Fruit fly (Drosophila melanogaster) whole organism, embryonic: ENCODE measurements around the gene CHES-1-like.

Source experiments
- Asciz ChIP-seq: fragments of 200-800 bp; sonication (Bioruptor generic); optimal IDR thresholded peaks from 2 replicates; lab custom pipeline; 2017; ENCODE audit warnings: missing biosample characterization, mild to moderate bottlenecking, missing genetic modification characterization, missing genetic modification reagents
- CG10267 ChIP-seq: fragments of 200-800 bp; sonication (Bioruptor generic); optimal IDR thresholded peaks from 2 replicates; lab custom pipeline; 2018; ENCODE audit warnings: missing biosample characterization, mild to moderate bottlenecking, missing genetic modification characterization, moderate library complexity
- CG10431 ChIP-seq: fragments of 200-800 bp; sonication (Bioruptor generic); optimal IDR thresholded peaks from 3 replicates; lab custom pipeline; 2018; ENCODE audit warnings: missing biosample characterization, mild to moderate bottlenecking, missing genetic modification characterization
- CG11085 ChIP-seq: fragments of 200-800 bp; sonication (Bioruptor generic); IDR thresholded peaks from 2 replicates; pipeline ENCODE4 v1.3.6; 2022; ENCODE audit warnings: missing biosample characterization, missing genetic modification characterization
- CG13894 ChIP-seq: fragments of 200-800 bp; sonication (Bioruptor generic); optimal IDR thresholded peaks from 3 replicates; lab custom pipeline; 2018; ENCODE audit warnings: missing biosample characterization, mild to moderate bottlenecking, missing genetic modification characterization, moderate library complexity
- CG14667 ChIP-seq: fragments of 200-800 bp; sonication (Bioruptor generic); IDR thresholded peaks from 2 replicates; pipeline ENCODE4 v1.3.6; 2022; ENCODE audit warnings: missing biosample characterization, missing genetic modification characterization
- CG14965 ChIP-seq: fragments of 200-800 bp; sonication (Bioruptor generic); optimal IDR thresholded peaks from 2 replicates; lab custom pipeline; 2016; ENCODE audit warnings: missing biosample characterization, missing genetic modification characterization, borderline replicate concordance
- CG15269 ChIP-seq: fragments of 200-800 bp; sonication (Bioruptor generic); optimal IDR thresholded peaks from 2 replicates; lab custom pipeline; 2018; ENCODE audit warnings: missing biosample characterization, mild to moderate bottlenecking, missing genetic modification characterization, moderate library complexity
- CG15479 ChIP-seq: fragments of 200-800 bp; sonication (Bioruptor generic); optimal IDR thresholded peaks from 3 replicates; lab custom pipeline; 2019; ENCODE audit warnings: missing biosample characterization, mild to moderate bottlenecking, missing genetic modification characterization, moderate library complexity
- CG15514 ChIP-seq: fragments of 200-800 bp; sonication (Bioruptor generic); optimal IDR thresholded peaks from 3 replicates; lab custom pipeline; 2017; ENCODE audit warnings: missing biosample characterization, missing genetic modification characterization, mild to moderate bottlenecking, moderate library complexity, missing genetic modification reagents
- CG16813 ChIP-seq: fragments of 200-800 bp; sonication (Bioruptor generic); IDR thresholded peaks from 3 replicates; pipeline ENCODE4 v1.3.6; 2022; ENCODE audit warnings: missing biosample characterization, missing genetic modification characterization; ENCODE audit not compliant: partially characterized antibody
- CG17829 ChIP-seq: fragments of 200-800 bp; optimal IDR thresholded peaks from 2 replicates; lab custom pipeline; 2019; ENCODE audit warnings: missing biosample characterization, mild to moderate bottlenecking, missing genetic modification characterization, moderate library complexity
- CG2875 ChIP-seq: fragments of 200-800 bp; sonication (Bioruptor generic); optimal IDR thresholded peaks from 2 replicates; lab custom pipeline; 2017; ENCODE audit warnings: missing biosample characterization, mild to moderate bottlenecking, missing genetic modification characterization, missing genetic modification reagents
- CG33213 ChIP-seq: fragments of 200-800 bp; sonication (Bioruptor generic); optimal IDR thresholded peaks from 3 replicates; lab custom pipeline; 2016; ENCODE audit warnings: missing biosample characterization, missing genetic modification characterization
- CG7271 ChIP-seq: fragments of 200-800 bp; sonication (Bioruptor generic); optimal IDR thresholded peaks from 2 replicates; lab custom pipeline; 2018; ENCODE audit warnings: missing biosample characterization, mild to moderate bottlenecking, missing genetic modification characterization, moderate library complexity
- CG7372 ChIP-seq: fragments of 200-800 bp; sonication (Bioruptor generic); IDR thresholded peaks from 2 replicates; pipeline ENCODE4 v1.3.6; 2022; ENCODE audit warnings: missing biosample characterization, missing genetic modification characterization
- CG8944 ChIP-seq: fragments of 200-800 bp; sonication (Bioruptor generic); optimal IDR thresholded peaks from 3 replicates; lab custom pipeline; 2016; ENCODE audit warnings: missing biosample characterization, missing genetic modification characterization
- CG9932 ChIP-seq: fragments of 200-800 bp; sonication (Bioruptor generic); IDR thresholded peaks from 2 replicates; pipeline ENCODE4 v1.3.6; 2022; ENCODE audit warnings: missing biosample characterization, missing genetic modification characterization
- CHES-1-like ChIP-seq: fragments of 200-800 bp; sonication (Bioruptor generic); optimal IDR thresholded peaks from 2 replicates; lab custom pipeline; 2016; ENCODE audit warnings: missing biosample characterization, missing genetic modification characterization
- D19A ChIP-seq: fragments of 200-800 bp; optimal IDR thresholded peaks from 3 replicates; lab custom pipeline; 2019; ENCODE audit warnings: missing biosample characterization, mild to moderate bottlenecking, missing genetic modification characterization, moderate library complexity
- Dp ChIP-seq: fragments of 200-800 bp; sonication (Bioruptor generic); optimal IDR thresholded peaks from 2 replicates; lab custom pipeline; 2018; ENCODE audit warnings: missing biosample characterization, mild to moderate bottlenecking, missing genetic modification characterization, moderate library complexity
- E2f2 ChIP-seq: fragments of 200-800 bp; sonication (Bioruptor generic); IDR thresholded peaks from 2 replicates; pipeline ENCODE4 v1.3.6; 2022; ENCODE audit warnings: missing biosample characterization, missing genetic modification characterization
- Eip74EF ChIP-seq, 2 experiments: fragments of 200-800 bp in 1 of 2; fragments of >200 bp in 1 of 2; sonication (Bioruptor generic) in 1 of 2; optimal IDR thresholded peaks; 2 replicates each; lab custom pipeline; 2017 to 2019; ENCODE audit warnings: missing biosample characterization in 2 of 2, missing genetic modification characterization in 2 of 2, mild to moderate bottlenecking in 1 of 2, moderate library complexity in 1 of 2
- Fer1 ChIP-seq: fragments of 200-800 bp; sonication (Bioruptor generic); optimal IDR thresholded peaks from 2 replicates; lab custom pipeline; 2017; ENCODE audit warnings: missing biosample characterization, mild to moderate bottlenecking, missing genetic modification characterization
- Gsc ChIP-seq: fragments of 200-800 bp; sonication (Bioruptor generic); IDR thresholded peaks from 2 replicates; pipeline ENCODE4 v1.3.6; 2022; ENCODE audit warnings: missing biosample characterization, missing genetic modification characterization
- Hmr ChIP-seq: fragments of 200-800 bp; sonication (Bioruptor generic); optimal IDR thresholded peaks from 3 replicates; lab custom pipeline; 2017; ENCODE audit warnings: mild to moderate bottlenecking, missing biosample characterization, missing genetic modification reagents, missing genetic modification characterization
- Hr78 ChIP-seq, 2 experiments: fragments of 200-800 bp in 1 of 2; fragments of >200 bp in 1 of 2; sonication (Bioruptor generic) in 1 of 2; optimal IDR thresholded peaks; 2 replicates each; lab custom pipeline; 2017 to 2019; ENCODE audit warnings: missing biosample characterization in 2 of 2, missing genetic modification characterization in 2 of 2, mild to moderate bottlenecking in 1 of 2, moderate library complexity in 1 of 2
- Jarid2 ChIP-seq: fragments of 200-800 bp; sonication (Bioruptor generic); optimal IDR thresholded peaks from 3 replicates; lab custom pipeline; 2017; ENCODE audit warnings: mild to moderate bottlenecking, missing biosample characterization, missing genetic modification reagents, missing genetic modification characterization
- MTF-1 ChIP-seq: fragments of 200-800 bp; sonication (Bioruptor generic); optimal IDR thresholded peaks from 2 replicates; lab custom pipeline; 2018; ENCODE audit warnings: missing biosample characterization, mild to moderate bottlenecking, missing genetic modification characterization, borderline replicate concordance
- Neu2 ChIP-seq: fragments of 200-800 bp; sonication (Bioruptor generic); optimal IDR thresholded peaks from 3 replicates; lab custom pipeline; 2016; ENCODE audit warnings: missing biosample characterization, missing genetic modification characterization, borderline replicate concordance
- Sox102F ChIP-seq: fragments of 200-800 bp; sonication (Bioruptor generic); optimal IDR thresholded peaks from 2 replicates; lab custom pipeline; 2018; ENCODE audit warnings: missing biosample characterization, mild to moderate bottlenecking, missing genetic modification characterization, moderate library complexity
- ab ChIP-seq: fragments of 200-800 bp; sonication (Bioruptor generic); optimal IDR thresholded peaks from 2 replicates; lab custom pipeline; 2016; ENCODE audit warnings: missing biosample characterization, missing genetic modification characterization
- bowl ChIP-seq: fragments of 200-800 bp; sonication (Bioruptor generic); IDR thresholded peaks from 2 replicates; pipeline ENCODE4 v1.3.6; 2022; ENCODE audit warnings: missing biosample characterization, missing genetic modification characterization
- dpn ChIP-seq, 2 experiments: fragments of 200-800 bp; sonication (Bioruptor generic); optimal IDR thresholded peaks; 3 replicates each; lab custom pipeline; 2016; ENCODE audit warnings: missing biosample characterization in 2 of 2, missing genetic modification characterization in 2 of 2
- gem ChIP-seq: fragments of 200-800 bp; sonication (Bioruptor generic); optimal IDR thresholded peaks from 2 replicates; lab custom pipeline; 2019; ENCODE audit warnings: missing biosample characterization, mild to moderate bottlenecking, missing genetic modification characterization, moderate library complexity
- gfzf ChIP-seq: fragments of 200-800 bp; sonication (Bioruptor generic); optimal IDR thresholded peaks from 2 replicates; lab custom pipeline; 2016; ENCODE audit warnings: missing biosample characterization, mild to moderate bottlenecking, missing genetic modification characterization, moderate library complexity
- hkb ChIP-seq, 2 experiments: fragments of 200-800 bp in 1 of 2; fragments of >200 bp in 1 of 2; sonication (Bioruptor generic) in 1 of 2; IDR thresholded peaks in 1 of 2; optimal IDR thresholded peaks in 1 of 2; 2 replicates each; pipeline versions ENCODE4 v1.3.6 to Lab custom; 2017 to 2022; ENCODE audit warnings: missing biosample characterization in 1 of 2, missing genetic modification characterization in 1 of 2
- maf-S ChIP-seq: fragments of 200-800 bp; sonication (Bioruptor generic); optimal IDR thresholded peaks from 2 replicates; lab custom pipeline; 2016; ENCODE audit warnings: missing biosample characterization, missing genetic modification characterization
- pfk ChIP-seq: fragments of 200-800 bp; sonication (Bioruptor generic); optimal IDR thresholded peaks from 2 replicates; lab custom pipeline; 2018; ENCODE audit warnings: missing biosample characterization, mild to moderate bottlenecking, missing genetic modification characterization, moderate library complexity
- ranshi ChIP-seq: fragments of 200-800 bp; sonication (Bioruptor generic); IDR thresholded peaks from 2 replicates; pipeline ENCODE4 v1.3.6; 2022; ENCODE audit warnings: missing biosample characterization, missing genetic modification characterization
- sna ChIP-seq: fragments of 200-800 bp; sonication (Bioruptor generic); IDR thresholded peaks from 2 replicates; pipeline ENCODE4 v1.3.6; 2022; ENCODE audit warnings: missing biosample characterization, missing genetic modification characterization; ENCODE audit not compliant: partially characterized antibody
- so ChIP-seq: fragments of 200-800 bp; sonication (Bioruptor generic); IDR thresholded peaks from 3 replicates; pipeline ENCODE4 v1.3.6; 2022; ENCODE audit warnings: missing biosample characterization, missing genetic modification characterization
- sqz ChIP-seq: fragments of 200-800 bp; sonication (Bioruptor generic); optimal IDR thresholded peaks from 3 replicates; lab custom pipeline; 2018; ENCODE audit warnings: missing biosample characterization, mild to moderate bottlenecking, missing genetic modification characterization
- sr ChIP-seq: fragments of 200-800 bp; sonication (Bioruptor generic); IDR thresholded peaks from 3 replicates; pipeline ENCODE4 v1.3.6; 2022; ENCODE audit warnings: missing biosample characterization, missing genetic modification characterization
- tll ChIP-seq, 2 experiments: fragments of 200-800 bp in 1 of 2; fragments of >200 bp in 1 of 2; sonication (Bioruptor generic) in 1 of 2; optimal IDR thresholded peaks; 2 replicates each; lab custom pipeline; 2017 to 2019; ENCODE audit warnings: missing biosample characterization in 2 of 2, missing genetic modification characterization in 2 of 2, mild to moderate bottlenecking in 1 of 2, moderate library complexity in 1 of 2
- trem ChIP-seq: fragments of 200-800 bp; optimal IDR thresholded peaks from 3 replicates; lab custom pipeline; 2019; ENCODE audit warnings: missing biosample characterization, mild to moderate bottlenecking, missing genetic modification characterization, moderate library complexity
- vvl ChIP-seq: fragments of 200-800 bp; sonication (Bioruptor generic); IDR thresholded peaks from 2 replicates; pipeline ENCODE4 v1.3.6; 2022; ENCODE audit warnings: missing biosample characterization, missing genetic modification characterization

CHES-1-like gene

dm6 chrX:7666613-7667202, 42.5 kb downstream of the CHES-1-like start (continued):
- TF ChIP-seq Hr78 (GFP tag; optimal IDR thresholded peaks at IDR 0.05; lab: Kevin White, UChicago) (no peak), so (0 out of 3 replicates have a peak, but pooled peaks have one; percentile 17), CG7271 (tag; lab: Kevin White, UChicago) (no peak), gem (peak; percentile 28), Neu2 (GFP tag; lab: Kevin White, UChicago) (no peak), CG9932 (GFP tag; lab: Robert Waterston, UW) (peak; percentile 65), CG14667 (GFP tag; lab: Robert Waterston, UW) (no peak), ranshi (GFP tag; lab: Robert Waterston, UW) (0 out of 2 replicates have a peak, but pooled peaks have one; percentile 24), ab (GFP tag; lab: Kevin White, UChicago) (no peak), CG8944 (GFP tag; lab: Kevin White, UChicago) (no peak), D19A (no peak), gfzf (no peak), CG2875 (GFP tag; lab: Kevin White, UChicago) (no peak), CG10267 (tag; lab: Kevin White, UChicago) (no peak), CG7372 (0 out of 2 replicates have a peak, but pooled peaks have one; percentile 24), dpn (GFP tag; optimal IDR thresholded peaks at IDR 0.05; lab: Kevin White, UChicago) (no peak), pfk (GFP tag; lab: Kevin White, UChicago) (no peak), trem (tag; lab: Kevin White, UChicago) (no peak), CG17829 (no peak), Jarid2 (GFP tag; lab: Kevin White, UChicago) (no peak), sr (GFP tag; lab: Robert Waterston, UW) (peak; percentile 92), CG15479 (GFP tag; lab: Kevin White, UChicago) (no peak), E2f2 (no peak), Sox102F (GFP tag; lab: Kevin White, UChicago) (peak; percentile 18), vvl (GFP tag; lab: Robert Waterston, UW) (peak; percentile 36; the same call in 1 of the 2 replicates), bowl (no peak), CG13894 (tag; lab: Kevin White, UChicago) (no peak), Fer1 (no peak), Dp (GFP tag; lab: Kevin White, UChicago) (no peak), CG33213 (no peak), tll (GFP tag; optimal IDR thresholded peaks at IDR 0.05; lab: Kevin White, UChicago) (no peak), CG15514 (GFP tag; lab: Kevin White, UChicago) (no peak), sqz (GFP tag; lab: Kevin White, UChicago) (no peak), hkb (optimal IDR thresholded peaks at IDR 0.05; lab: Kevin White, UChicago) (no peak), hkb (GFP tag; IDR thresholded peaks at IDR 0.05; lab: Robert Waterston, UW) (0 out of 2 replicates have a peak, but pooled peaks have one; percentile 15), Gsc (GFP tag; lab: Robert Waterston, UW) (no peak), CG16813 (GFP tag; lab: Robert Waterston, UW) (no peak), CG15269 (tag; lab: Kevin White, UChicago) (peak; percentile 40), sna (GFP tag; lab: Robert Waterston, UW) (no peak), CG14965 (GFP tag; lab: Kevin White, UChicago) (no peak), CHES-1-like (GFP tag; lab: Kevin White, UChicago) (no peak), maf-S (no peak), Asciz (no peak), CG10431 (no peak), MTF-1 (GFP tag; lab: Kevin White, UChicago) (no peak), CG11085 (GFP tag; lab: Robert Waterston, UW) (0 out of 2 replicates have a peak, but pooled peaks have one; percentile 24), Eip74EF (GFP tag; optimal IDR thresholded peaks at IDR 0.05; lab: Kevin White, UChicago) (no peak), Hmr (GFP tag; lab: Kevin White, UChicago) (no peak)
